Worm (Caenorhabditis elegans) whole organism, L1 larva: ENCODE measurements around the gene ymel-1.

Experiments
- C04F5.9 ChIP-seq: sonication (generic microtip); optimal IDR thresholded peaks from 2 replicates; lab custom pipeline; 2016; ENCODE audit warnings: missing genetic modification characterization, missing compliant biosample characterization
- C16A3.4 ChIP-seq: fragments of 150-350 bp; optimal IDR thresholded peaks from 2 replicates; lab custom pipeline; 2014; ENCODE audit warnings: missing biosample characterization, missing genetic modification characterization
- C34B4.2 ChIP-seq: sonication (generic microtip); optimal IDR thresholded peaks from 2 replicates; lab custom pipeline; 2017; ENCODE audit warnings: mild to moderate bottlenecking, missing genetic modification characterization, missing compliant biosample characterization
- F16B12.6 ChIP-seq: fragments of 150-350 bp; optimal IDR thresholded peaks from 2 replicates; lab custom pipeline; 2014; ENCODE audit warnings: missing biosample characterization, missing genetic modification characterization
- aha-1 ChIP-seq: fragments of 150-350 bp; optimal IDR thresholded peaks from 2 replicates; lab custom pipeline; 2014; ENCODE audit warnings: missing biosample characterization, missing genetic modification characterization
- alr-1 ChIP-seq: fragments of 200-800 bp; sonication (Bioruptor generic); optimal IDR thresholded peaks from 2 replicates; lab custom pipeline; 2018; ENCODE audit warnings: borderline replicate concordance, mild to moderate bottlenecking, missing genetic modification characterization, missing compliant biosample characterization
- ceh-63 ChIP-seq: fragments of 200-800 bp; sonication (Bioruptor generic); optimal IDR thresholded peaks from 2 replicates; lab custom pipeline; 2018; ENCODE audit warnings: mild to moderate bottlenecking, missing genetic modification characterization, missing compliant biosample characterization
- ceh-8 ChIP-seq: fragments of 200-800 bp; sonication (Bioruptor generic); optimal IDR thresholded peaks from 2 replicates; lab custom pipeline; 2018; ENCODE audit warnings: mild to moderate bottlenecking, missing genetic modification characterization, moderate library complexity, missing compliant biosample characterization
- ceh-82 ChIP-seq, 3 experiments: fragments of 150-350 bp in 1 of 3; sonication (generic microtip) in 2 of 3; optimal IDR thresholded peaks; 2 replicates each; lab custom pipeline; 2014 to 2017; ENCODE audit warnings: missing biosample characterization in 3 of 3, missing genetic modification characterization in 3 of 3
- ces-1 ChIP-seq: fragments of 150-350 bp; optimal IDR thresholded peaks from 2 replicates; lab custom pipeline; 2014; ENCODE audit warnings: missing biosample characterization, missing genetic modification reagents, missing genetic modification characterization
- dpl-1 ChIP-seq, 3 experiments: fragments of 150-350 bp in 2 of 3; sonication (generic microtip) in 1 of 3; optimal IDR thresholded peaks; 2 replicates each; lab custom pipeline; 2014 to 2017; ENCODE audit warnings: missing biosample characterization in 3 of 3, missing genetic modification characterization in 3 of 3, missing genetic modification reagents in 3 of 3
- dsc-1 ChIP-seq: sonication (generic microtip); optimal IDR thresholded peaks from 2 replicates; lab custom pipeline; 2016; ENCODE audit warnings: mild to moderate bottlenecking, missing genetic modification characterization, missing compliant biosample characterization
- egl-13 ChIP-seq: sonication (generic microtip); optimal IDR thresholded peaks from 2 replicates; lab custom pipeline; 2016; ENCODE audit warnings: missing genotype, missing genetic modification reagents, missing genetic modification characterization, missing compliant biosample characterization
- elt-2 ChIP-seq: sonication (generic microtip); optimal IDR thresholded peaks from 2 replicates; lab custom pipeline; 2016; ENCODE audit warnings: missing genetic modification characterization, mild to moderate bottlenecking, inconsistent platforms, missing compliant biosample characterization, missing genetic modification reagents
- elt-3 ChIP-seq, 6 experiments: fragments of 150-350 bp in 1 of 6; sonication (generic microtip); optimal IDR thresholded peaks; 2 replicates each; lab custom pipeline; 2017 to 2018; ENCODE audit warnings: missing biosample characterization in 6 of 6, missing genetic modification characterization in 6 of 6, inconsistent platforms in 1 of 6
- fkh-8 ChIP-seq: sonication (generic microtip); optimal IDR thresholded peaks from 2 replicates; lab custom pipeline; 2016; ENCODE audit warnings: mild to moderate bottlenecking, missing genetic modification characterization, missing compliant biosample characterization
- hlh-17 ChIP-seq: fragments of 200-800 bp; sonication (Bioruptor generic); optimal IDR thresholded peaks from 2 replicates; lab custom pipeline; 2018; ENCODE audit warnings: missing genetic modification characterization, mild to moderate bottlenecking, missing compliant biosample characterization, moderate library complexity, borderline replicate concordance
- hpl-2 ChIP-seq: fragments of 150-350 bp; optimal IDR thresholded peaks from 2 replicates; lab custom pipeline; 2014; ENCODE audit warnings: missing biosample characterization, missing genetic modification reagents, missing genetic modification characterization
- irx-1 ChIP-seq: sonication (generic microtip); optimal IDR thresholded peaks from 2 replicates; lab custom pipeline; 2016; ENCODE audit warnings: missing genetic modification characterization, missing compliant biosample characterization
- isw-1 ChIP-seq: fragments of 200-800 bp; sonication (Bioruptor generic); IDR thresholded peaks from 2 replicates; pipeline ENCODE4 v1.3.6; 2022; ENCODE audit warnings: missing genetic modification characterization, missing compliant biosample characterization
- jun-1 ChIP-seq: fragments of 150-350 bp; optimal IDR thresholded peaks from 2 replicates; lab custom pipeline; 2014; ENCODE audit warnings: missing biosample characterization, missing genetic modification reagents, missing genetic modification characterization
- lin-14 ChIP-seq: fragments of 200-800 bp; sonication (Bioruptor generic); optimal IDR thresholded peaks from 2 replicates; lab custom pipeline; 2018; ENCODE audit warnings: mild to moderate bottlenecking, missing genetic modification characterization, moderate library complexity, missing compliant biosample characterization
- lin-15B ChIP-seq: fragments of 150-350 bp; sonication (generic microtip); optimal IDR thresholded peaks from 3 replicates; lab custom pipeline; 2014; ENCODE audit warnings: missing biosample characterization, missing genetic modification characterization
- lin-35 ChIP-seq, 2 experiments: fragments of 150-350 bp; optimal IDR thresholded peaks; 2 replicates each; lab custom pipeline; 2014; ENCODE audit warnings: missing biosample characterization in 2 of 2, missing genetic modification characterization in 2 of 2, missing genetic modification reagents in 2 of 2
- lin-39 ChIP-seq: fragments of 150-350 bp; optimal IDR thresholded peaks from 2 replicates; lab custom pipeline; 2014; ENCODE audit warnings: missing biosample characterization, missing genetic modification reagents, missing genetic modification characterization
- lir-3 ChIP-seq: sonication (generic microtip); optimal IDR thresholded peaks from 2 replicates; lab custom pipeline; 2016; ENCODE audit warnings: mild to moderate bottlenecking, missing genetic modification characterization, moderate library complexity, missing compliant biosample characterization; ENCODE audit not compliant: poor library complexity
- lsy-2 ChIP-seq, 2 experiments: fragments of 150-350 bp; optimal IDR thresholded peaks; 2 replicates each; lab custom pipeline; 2014; ENCODE audit warnings: missing biosample characterization in 2 of 2, missing genetic modification characterization in 2 of 2
- mab-9 ChIP-seq: fragments of 200-800 bp; sonication (Bioruptor generic); IDR thresholded peaks from 2 replicates; pipeline ENCODE4 v1.3.6; 2022; ENCODE audit warnings: missing genetic modification reagents, missing genetic modification characterization, missing compliant biosample characterization
- mef-2 ChIP-seq: fragments of 150-350 bp; optimal IDR thresholded peaks from 2 replicates; lab custom pipeline; 2014; ENCODE audit warnings: missing biosample characterization, missing genetic modification characterization
- mep-1 ChIP-seq: fragments of 150-350 bp; optimal IDR thresholded peaks from 2 replicates; lab custom pipeline; 2014; ENCODE audit warnings: missing biosample characterization, missing genetic modification characterization
- nhr-11 ChIP-seq: fragments of 150-350 bp; optimal IDR thresholded peaks from 2 replicates; lab custom pipeline; 2014; ENCODE audit warnings: missing biosample characterization, missing genetic modification characterization
- nhr-28 ChIP-seq: fragments of 150-350 bp; optimal IDR thresholded peaks from 2 replicates; lab custom pipeline; 2014; ENCODE audit warnings: missing biosample characterization, missing genetic modification characterization
- nhr-47 ChIP-seq: sonication (generic microtip); optimal IDR thresholded peaks from 2 replicates; lab custom pipeline; 2016; ENCODE audit warnings: mild to moderate bottlenecking, missing genetic modification characterization, moderate library complexity, missing compliant biosample characterization
- nhr-71 ChIP-seq: sonication (generic microtip); optimal IDR thresholded peaks from 2 replicates; lab custom pipeline; 2016; ENCODE audit warnings: mild to moderate bottlenecking, missing genetic modification characterization, moderate library complexity, missing compliant biosample characterization
- nhr-77 ChIP-seq: fragments of 150-350 bp; optimal IDR thresholded peaks from 2 replicates; lab custom pipeline; 2014; ENCODE audit warnings: missing biosample characterization, missing genetic modification characterization
- nhr-84 ChIP-seq: sonication (generic microtip); optimal IDR thresholded peaks from 2 replicates; lab custom pipeline; 2017; ENCODE audit warnings: missing biosample characterization, missing genetic modification characterization
- nhr-85 ChIP-seq: sonication (generic microtip); peaks from one replicate; lab custom pipeline; 2016; ENCODE audit warnings: missing genetic modification characterization, inconsistent platforms, missing compliant biosample characterization
- nhr-90 ChIP-seq: sonication (generic microtip); optimal IDR thresholded peaks from 2 replicates; lab custom pipeline; 2016; ENCODE audit warnings: mild to moderate bottlenecking, missing genetic modification characterization, missing compliant biosample characterization; ENCODE audit not compliant: poor library complexity
- skn-1 ChIP-seq: fragments of 150-350 bp; optimal IDR thresholded peaks from 2 replicates; lab custom pipeline; 2014; ENCODE audit warnings: missing biosample characterization, missing genetic modification characterization
- snpc-4 ChIP-seq: fragments of 150-350 bp; optimal IDR thresholded peaks from 2 replicates; lab custom pipeline; 2014; ENCODE audit warnings: missing biosample characterization, missing genetic modification characterization
- tbx-2 ChIP-seq: sonication (generic microtip); optimal IDR thresholded peaks from 2 replicates; lab custom pipeline; 2016; ENCODE audit warnings: missing genetic modification characterization, missing compliant biosample characterization
- tlp-1 ChIP-seq: fragments of 150-350 bp; optimal IDR thresholded peaks from 2 replicates; lab custom pipeline; 2014; ENCODE audit warnings: missing biosample characterization, missing genetic modification characterization
- unc-130 ChIP-seq: fragments of 150-350 bp; optimal IDR thresholded peaks from 2 replicates; lab custom pipeline; 2017; ENCODE audit warnings: missing biosample characterization, missing genetic modification characterization, inconsistent platforms
- unc-86 ChIP-seq: sonication (generic microtip); optimal IDR thresholded peaks from 2 replicates; lab custom pipeline; 2016; ENCODE audit warnings: missing genetic modification characterization, missing compliant biosample characterization
- unc-98 ChIP-seq: fragments of 200-800 bp; sonication (Bioruptor generic); IDR thresholded peaks from 2 replicates; pipeline ENCODE4 v1.3.6; 2022; ENCODE audit warnings: missing genetic modification characterization, missing compliant biosample characterization
- vab-15 ChIP-seq: sonication (generic microtip); optimal IDR thresholded peaks from 2 replicates; lab custom pipeline; 2017; ENCODE audit warnings: missing genotype, mild to moderate bottlenecking, missing genetic modification characterization, missing compliant biosample characterization
- xbp-1 ChIP-seq: sonication (generic microtip); optimal IDR thresholded peaks from 2 replicates; lab custom pipeline; 2016; ENCODE audit warnings: missing genetic modification characterization, missing compliant biosample characterization
- zip-4 ChIP-seq: fragments of 200-800 bp; sonication (Bioruptor generic); optimal IDR thresholded peaks from 2 replicates; lab custom pipeline; 2018; ENCODE audit warnings: mild to moderate bottlenecking, missing genetic modification characterization, moderate library complexity, missing compliant biosample characterization
- ztf-11 ChIP-seq, 2 experiments: sonication (generic microtip); optimal IDR thresholded peaks; 2 replicates each; lab custom pipeline; 2016 to 2017; ENCODE audit warnings: missing genetic modification characterization in 2 of 2, missing biosample characterization in 1 of 2, missing compliant biosample characterization in 1 of 2

The ymel-1 gene

ce11 chrIII:10460427-10461163, 44.7 kb downstream of the ymel-1 start, which contains the start of gene ecps-1 (continued):
- TF ChIP-seq lin-15B (peak; percentile 93), fkh-8 (tag; lab: Kevin White, UChicago) (peak; percentile 95), jun-1 (peak; percentile 81), hpl-2 (GFP tag; lab: Kevin White, UChicago) (peak; percentile 86), nhr-47 (tag; lab: Kevin White, UChicago) (peak; percentile 94), mab-9 (GFP tag; lab: Robert Waterston, UW) (peak; percentile 82), alr-1 (tag; lab: Kevin White, UChicago) (no peak), dpl-1 (GFP tag; optimal IDR thresholded peaks at IDR 0.05; lab: Kevin White, UChicago) (peak; percentile 72 to 84 (median 83)), lin-14 (GFP tag; lab: Kevin White, UChicago) (peak; percentile 95), unc-130 (tag; lab: Kevin White, UChicago) (peak; percentile 0), lin-35 (GFP tag; optimal IDR thresholded peaks at IDR 0.05; lab: Kevin White, UChicago) (peak; percentile 81 to 90), F16B12.6 (tag; lab: Kevin White, UChicago) (peak; percentile 69), irx-1 (tag; lab: Kevin White, UChicago) (peak; percentile 76), tlp-1 (no peak), hlh-17 (no peak), tbx-2 (peak; percentile 92), nhr-28 (no peak), mef-2 (no peak), aha-1 (tag; lab: Kevin White, UChicago) (no peak), mep-1 (tag; lab: Kevin White, UChicago) (peak; percentile 96), nhr-71 (tag; lab: Kevin White, UChicago) (peak; percentile 96), vab-15 (tag; lab: Kevin White, UChicago) (peak; percentile 1), isw-1 (GFP tag; lab: Robert Waterston, UW) (peak; percentile 86), nhr-11 (peak; percentile 66), lsy-2 (tag; optimal IDR thresholded peaks at IDR 0.05; lab: Kevin White, UChicago) (peak; percentile 92), lir-3 (tag; lab: Kevin White, UChicago) (peak; percentile 95), ceh-8 (GFP tag; lab: Kevin White, UChicago) (peak; percentile 76), lin-39 (tag; lab: Kevin White, UChicago) (peak; percentile 83), ztf-11 (tag; optimal IDR thresholded peaks at IDR 0.05; lab: Kevin White, UChicago) (peak in 1 of 2 experiments; percentile 95), C34B4.2 (tag; lab: Kevin White, UChicago) (no peak), ceh-63 (GFP tag; lab: Kevin White, UChicago) (peak; percentile 91), ceh-82 (tag; optimal IDR thresholded peaks at IDR 0.05; lab: Kevin White, UChicago) (peak; percentile 80 to 92 (median 90))

- TF ChIP-seq C16A3.4 (peak; percentile 67), unc-130 (tag; lab: Kevin White, UChicago) (peak; percentile 65), egl-13 (tag; lab: Kevin White, UChicago) (peak; percentile 60), irx-1 (tag; lab: Kevin White, UChicago) (peak; percentile 39), skn-1 (tag; lab: Kevin White, UChicago) (peak; percentile 73), fkh-8 (tag; lab: Kevin White, UChicago) (peak; percentile 81), dsc-1 (peak; percentile 83), lir-3 (tag; lab: Kevin White, UChicago) (peak; percentile 76), C04F5.9 (tag; lab: Kevin White, UChicago) (peak; percentile 11), ces-1 (peak; percentile 7), elt-2 (tag; lab: Kevin White, UChicago) (no peak), nhr-28 (no peak), mab-9 (GFP tag; lab: Robert Waterston, UW) (peak; percentile 77), xbp-1 (tag; lab: Kevin White, UChicago) (peak; percentile 71), nhr-84 (no peak), nhr-77 (no peak), elt-3 (tag; optimal IDR thresholded peaks at IDR 0.05; lab: Kevin White, UChicago) (peak in 1 of 6 experiments; percentile 47), unc-86 (tag; lab: Kevin White, UChicago) (peak; percentile 65), nhr-47 (tag; lab: Kevin White, UChicago) (peak; percentile 82), nhr-90 (tag; lab: Kevin White, UChicago) (peak; percentile 70), nhr-85 (tag; lab: Kevin White, UChicago) (peak; percentile 77), unc-98 (peak; percentile 60; the same call in 1 of the 2 replicates), zip-4 (GFP tag; lab: Kevin White, UChicago) (peak; percentile 46), snpc-4 (tag; lab: Kevin White, UChicago) (peak; percentile 69), ceh-8 (GFP tag; lab: Kevin White, UChicago) (peak; percentile 37)
Measured at ce11 chrIII:10461164-10461546, 45.2 kb downstream of the ymel-1 start, which contains the start of gene atx-2. Gene atx-2, plus strand, starts transcription at chrIII:10461389.
